Worm (Caenorhabditis elegans) whole organism, late embryonic: ENCODE results near the gene wdr-48.

Experiments
- C08G9.2 ChIP-seq: sonication (generic microtip); optimal IDR thresholded peaks from 2 replicates; lab custom pipeline; 2016; ENCODE audit warnings: mild to moderate bottlenecking, missing genetic modification characterization, moderate library complexity, missing compliant biosample characterization
- ama-1 ChIP-seq: fragments of 150-350 bp; optimal IDR thresholded peaks from 2 replicates; lab custom pipeline; 2014
- ceh-18 ChIP-seq: sonication (generic microtip); optimal IDR thresholded peaks from 2 replicates; lab custom pipeline; 2016; ENCODE audit warnings: missing genetic modification characterization, missing compliant biosample characterization
- eyg-1 ChIP-seq: sonication (generic microtip); optimal IDR thresholded peaks from 2 replicates; lab custom pipeline; 2016; ENCODE audit warnings: missing genotype, missing genetic modification characterization, missing compliant biosample characterization
- fkh-10 ChIP-seq: fragments of 150-350 bp; optimal IDR thresholded peaks from 2 replicates; lab custom pipeline; 2014; ENCODE audit warnings: missing biosample characterization, missing genetic modification reagents, missing genetic modification characterization
- fkh-6 ChIP-seq: sonication (generic microtip); optimal IDR thresholded peaks from 2 replicates; lab custom pipeline; 2016; ENCODE audit warnings: missing genetic modification characterization, missing compliant biosample characterization
- hlh-15 ChIP-seq: sonication (generic microtip); optimal IDR thresholded peaks from 2 replicates; lab custom pipeline; 2016; ENCODE audit warnings: missing genetic modification characterization, missing compliant biosample characterization
- lim-6 ChIP-seq: sonication (generic microtip); optimal IDR thresholded peaks from 2 replicates; lab custom pipeline; 2016; ENCODE audit warnings: missing genetic modification characterization, missing compliant biosample characterization
- nhr-11 ChIP-seq: fragments of 150-350 bp; optimal IDR thresholded peaks from 2 replicates; lab custom pipeline; 2014; ENCODE audit warnings: missing biosample characterization, missing genetic modification characterization
- pha-4 ChIP-seq: fragments of 150-350 bp; optimal IDR thresholded peaks from 2 replicates; lab custom pipeline; 2018; ENCODE audit warnings: missing biosample characterization, missing genetic modification reagents, missing genetic modification characterization
- pqm-1 ChIP-seq: sonication (generic microtip); optimal IDR thresholded peaks from 2 replicates; lab custom pipeline; 2016; ENCODE audit warnings: missing genetic modification characterization, missing compliant biosample characterization
- pros-1 ChIP-seq: fragments of 150-350 bp; optimal IDR thresholded peaks from 2 replicates; lab custom pipeline; 2014; ENCODE audit warnings: missing biosample characterization, missing genetic modification reagents, missing genetic modification characterization
- unc-86 ChIP-seq: sonication (generic microtip); optimal IDR thresholded peaks from 2 replicates; lab custom pipeline; 2016; ENCODE audit warnings: missing genetic modification characterization, missing compliant biosample characterization

DNA sequence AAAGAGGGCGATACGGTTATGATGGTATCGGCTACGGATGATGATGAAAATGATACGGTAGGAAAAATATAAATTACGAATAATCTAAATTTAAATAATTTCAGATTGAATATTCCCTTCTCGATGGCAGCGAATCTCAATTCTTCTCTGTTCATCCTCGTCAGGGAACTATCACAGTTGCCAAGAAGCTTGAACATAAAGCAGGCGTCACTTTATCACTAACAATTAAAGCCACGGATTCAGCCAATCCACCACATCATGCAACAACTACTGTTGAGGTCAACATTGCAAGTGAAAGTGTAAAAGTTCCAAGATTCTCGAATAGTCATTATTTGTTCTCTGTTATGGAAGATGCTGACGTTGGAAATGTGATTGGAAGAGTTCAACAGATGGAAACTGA is 47.7 kb upstream of the wdr-48 start:
- TF ChIP-seq fkh-10 (GFP tag; lab: Kevin White, UChicago) (no peak), unc-86 (tag; lab: Kevin White, UChicago) (no peak), ama-1 (lab: Kevin White, UChicago) (no peak), pha-4 (no peak), nhr-11 (tag; lab: Kevin White, UChicago) (no peak), eyg-1 (tag; lab: Kevin White, UChicago) (no peak), hlh-15 (tag; lab: Kevin White, UChicago) (no peak), lim-6 (no peak), ceh-18 (no peak), pqm-1 (no peak), pros-1 (tag; lab: Kevin White, UChicago) (no peak), fkh-6 (no peak), C08G9.2 (tag; lab: Kevin White, UChicago) (no peak)
